Fruit fly (Drosophila melanogaster) whole organism, wandering third instar larva: ENCODE data around the gene CG14270.

Source experiments
- Abd-B ChIP-seq: fragments of >200 bp; optimal IDR thresholded peaks from 2 replicates; lab custom pipeline; 2017; ENCODE audit warnings: missing biosample characterization, missing genetic modification characterization
- CG32264 ChIP-seq: fragments of 200-800 bp; sonication (Bioruptor generic); optimal IDR thresholded peaks from 2 replicates; lab custom pipeline; 2016; ENCODE audit warnings: missing biosample characterization, missing genetic modification characterization
- CG9705 ChIP-seq: fragments of 200-800 bp; sonication (Bioruptor generic); optimal IDR thresholded peaks from 2 replicates; lab custom pipeline; 2018; ENCODE audit warnings: missing biosample characterization, mild to moderate bottlenecking, missing genetic modification characterization
- CrebA ChIP-seq: fragments of 200-800 bp; sonication (Bioruptor generic); optimal IDR thresholded peaks from 2 replicates; lab custom pipeline; 2016; ENCODE audit warnings: missing biosample characterization, mild to moderate bottlenecking, missing genetic modification characterization, borderline replicate concordance
- Dfd ChIP-seq: fragments of >200 bp; optimal IDR thresholded peaks from 2 replicates; lab custom pipeline; 2017; ENCODE audit warnings: missing biosample characterization, missing genetic modification characterization
- GATAd ChIP-seq: sonication (Bioruptor generic); optimal IDR thresholded peaks from 2 replicates; lab custom pipeline; 2016; ENCODE audit warnings: missing biosample characterization, missing genetic modification characterization
- HLH106 ChIP-seq: fragments of 200-800 bp; optimal IDR thresholded peaks from 3 replicates; lab custom pipeline; 2019; ENCODE audit warnings: missing biosample characterization, mild to moderate bottlenecking, missing genetic modification characterization, moderate library complexity
- Hnf4 ChIP-seq: fragments of 200-800 bp; sonication (Bioruptor generic); optimal IDR thresholded peaks from 2 replicates; lab custom pipeline; 2016; ENCODE audit warnings: missing biosample characterization, mild to moderate bottlenecking, missing genetic modification characterization
- Hr78 ChIP-seq: fragments of >200 bp; optimal IDR thresholded peaks from 2 replicates; lab custom pipeline; 2017; ENCODE audit warnings: missing biosample characterization, missing genetic modification characterization
- Hr83 ChIP-seq: fragments of 200-300 bp; sonication (Bioruptor generic); optimal IDR thresholded peaks from 2 replicates; lab custom pipeline; 2016; ENCODE audit warnings: missing biosample characterization, mild to moderate bottlenecking, missing genetic modification characterization, moderate library complexity; ENCODE audit not compliant: poor library complexity, severe bottlenecking
- Jra ChIP-seq: sonication (Bioruptor generic); optimal IDR thresholded peaks from 2 replicates; lab custom pipeline; 2016; ENCODE audit warnings: missing biosample characterization, missing genetic modification characterization
- Mio ChIP-seq: sonication (Bioruptor generic); optimal IDR thresholded peaks from 2 replicates; lab custom pipeline; 2016; ENCODE audit warnings: missing biosample characterization, missing genetic modification characterization
- Myc ChIP-seq: fragments of >200 bp; optimal IDR thresholded peaks from 2 replicates; lab custom pipeline; 2017
- N ChIP-seq: fragments of >200 bp; optimal IDR thresholded peaks from 2 replicates; lab custom pipeline; 2018; ENCODE audit warnings: missing biosample characterization, missing external identifiers, missing genetic modification characterization
- OdsH ChIP-seq: fragments of 200-800 bp; sonication (Bioruptor generic); optimal IDR thresholded peaks from 2 replicates; lab custom pipeline; 2016; ENCODE audit warnings: missing biosample characterization, mild to moderate bottlenecking, missing genetic modification characterization
- Rel ChIP-seq, 2 experiments: fragments of 200-800 bp; sonication (Bioruptor generic) in 1 of 2; optimal IDR thresholded peaks; 2 replicates in 1 of 2; 3 replicates in 1 of 2; lab custom pipeline; 2016 to 2019; ENCODE audit warnings: mild to moderate bottlenecking in 2 of 2, missing biosample characterization in 2 of 2, missing genetic modification characterization in 2 of 2, moderate library complexity in 1 of 2
- Sp1 ChIP-seq: fragments of 200-800 bp; sonication (Bioruptor generic); optimal IDR thresholded peaks from 3 replicates; lab custom pipeline; 2019; ENCODE audit warnings: missing biosample characterization, mild to moderate bottlenecking, missing genetic modification characterization, moderate library complexity
- Vsx2 ChIP-seq: fragments of 200-300, 225-300 bp; sonication (Bioruptor generic); optimal IDR thresholded peaks from 2 replicates; lab custom pipeline; 2018; ENCODE audit warnings: missing biosample characterization, missing genetic modification characterization; ENCODE audit not compliant: partially characterized antibody
- br ChIP-seq: fragments of 200-800 bp; sonication (Bioruptor generic); optimal IDR thresholded peaks from 2 replicates; lab custom pipeline; 2016; ENCODE audit warnings: missing biosample characterization, missing genetic modification characterization
- brk ChIP-seq: fragments of 200-800 bp; sonication (Bioruptor generic); optimal IDR thresholded peaks from 2 replicates; lab custom pipeline; 2016; ENCODE audit warnings: missing biosample characterization, mild to moderate bottlenecking, missing genetic modification characterization
- dl ChIP-seq, 2 experiments: fragments of 175-275, 200-275 bp in 1 of 2; fragments of 200-275 bp in 1 of 2; sonication (Bioruptor generic); optimal IDR thresholded peaks; lab custom pipeline; 2018; ENCODE audit warnings: mild to moderate bottlenecking in 2 of 2, missing biosample characterization in 2 of 2, missing genetic modification characterization in 2 of 2, moderate library complexity in 2 of 2; ENCODE audit not compliant: partially characterized antibody in 2 of 2, insufficient read depth in 1 of 2
- dmrt93B ChIP-seq: fragments of 200-800 bp; sonication (Bioruptor generic); optimal IDR thresholded peaks from 2 replicates; lab custom pipeline; 2018; ENCODE audit warnings: missing biosample characterization, mild to moderate bottlenecking, missing genetic modification characterization
- dsf ChIP-seq: sonication (Bioruptor generic); optimal IDR thresholded peaks from 2 replicates; lab custom pipeline; 2016; ENCODE audit warnings: missing biosample characterization, missing genetic modification characterization, borderline replicate concordance
- ey ChIP-seq: fragments of 200-800 bp; sonication (Bioruptor generic); optimal IDR thresholded peaks from 2 replicates; lab custom pipeline; 2016; ENCODE audit warnings: missing biosample characterization, missing genetic modification characterization
- foxo ChIP-seq, 2 experiments: fragments of 200-800 bp; sonication (Bioruptor generic); optimal IDR thresholded peaks; 2 replicates in 1 of 2; 3 replicates in 1 of 2; lab custom pipeline; 2016 to 2017; ENCODE audit warnings: missing biosample characterization in 2 of 2, missing genetic modification characterization in 2 of 2
- fru ChIP-seq: fragments of 200-800 bp; sonication (Bioruptor generic); optimal IDR thresholded peaks from 3 replicates; lab custom pipeline; 2016; ENCODE audit warnings: missing biosample characterization, mild to moderate bottlenecking, missing genetic modification characterization
- h ChIP-seq: fragments of 200-800 bp; sonication (Bioruptor generic); optimal IDR thresholded peaks from 3 replicates; lab custom pipeline; 2016; ENCODE audit warnings: missing biosample characterization, mild to moderate bottlenecking, missing genetic modification characterization
- jim ChIP-seq: fragments of 175-275, 200-325 bp; sonication (Bioruptor generic); optimal IDR thresholded peaks from 2 replicates; lab custom pipeline; 2016; ENCODE audit warnings: missing biosample characterization, mild to moderate bottlenecking, missing genetic modification characterization
- lola ChIP-seq: fragments of >200 bp; optimal IDR thresholded peaks from 2 replicates; lab custom pipeline; 2017; ENCODE audit warnings: missing biosample characterization, missing genetic modification characterization
- pan ChIP-seq: fragments of >200 bp; optimal IDR thresholded peaks from 2 replicates; lab custom pipeline; 2017
- psq ChIP-seq: fragments of 200-800 bp; sonication (Bioruptor generic); optimal IDR thresholded peaks from 3 replicates; lab custom pipeline; 2017; ENCODE audit warnings: missing biosample characterization, mild to moderate bottlenecking, missing genetic modification characterization, moderate library complexity
- rgr ChIP-seq: fragments of 200-800 bp; sonication (Bioruptor generic); optimal IDR thresholded peaks from 3 replicates; lab custom pipeline; 2016; ENCODE audit warnings: missing biosample characterization, mild to moderate bottlenecking, missing genetic modification characterization
- sage ChIP-seq: fragments of 200-800 bp; sonication (Bioruptor generic); optimal IDR thresholded peaks from 2 replicates; lab custom pipeline; 2016; ENCODE audit warnings: missing biosample characterization, mild to moderate bottlenecking, missing genetic modification characterization
- sv ChIP-seq: fragments of 200-800 bp; sonication (Bioruptor generic); optimal IDR thresholded peaks from 3 replicates; lab custom pipeline; 2016; ENCODE audit warnings: missing biosample characterization, missing genetic modification characterization
- tai ChIP-seq: sonication (Bioruptor generic); optimal IDR thresholded peaks from 2 replicates; lab custom pipeline; 2016; ENCODE audit warnings: missing biosample characterization, missing genetic modification characterization
- woc ChIP-seq: sonication (Bioruptor generic); optimal IDR thresholded peaks from 2 replicates; lab custom pipeline; 2016; ENCODE audit warnings: missing biosample characterization, mild to moderate bottlenecking, missing genetic modification characterization

The CG14270 gene

DNA sequence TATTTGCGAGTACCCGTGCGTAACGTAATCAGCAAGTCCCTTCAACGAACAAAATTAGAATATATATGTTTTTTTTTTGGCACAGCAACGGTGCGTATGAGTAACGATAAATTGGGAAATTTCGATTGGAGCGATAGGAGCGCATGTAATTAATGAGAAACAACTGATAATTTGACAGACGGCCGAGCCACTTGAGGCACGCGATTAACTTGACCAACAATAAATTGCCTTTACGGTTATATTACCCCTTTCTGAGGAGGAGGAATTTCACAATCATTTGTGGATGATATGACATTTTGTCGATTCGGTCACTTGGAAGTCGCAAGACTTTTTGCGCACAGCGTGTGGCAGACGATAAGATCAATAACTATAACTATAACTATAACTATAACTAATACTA, 41.3 kb downstream of the CG14270 start:
- TF ChIP-seq foxo (GFP tag; optimal IDR thresholded peaks at IDR 0.05; lab: Kevin White, UChicago) = no peak
- TF ChIP-seq OdsH (GFP tag; lab: Kevin White, UChicago) = no peak
- no peak for TF ChIP-seq Hnf4 (GFP tag; lab: Kevin White, UChicago)
- no peak for TF ChIP-seq sage
- TF ChIP-seq HLH106 (tag; lab: Kevin White, UChicago) = no peak
- no peak for TF ChIP-seq fru (GFP tag; lab: Kevin White, UChicago)
- TF ChIP-seq Abd-B (GFP tag; lab: Kevin White, UChicago) = no peak
- TF ChIP-seq brk (GFP tag; lab: Kevin White, UChicago) = no peak
- TF ChIP-seq Hr78 (GFP tag; lab: Kevin White, UChicago) = no peak
- no peak for TF ChIP-seq psq (GFP tag; lab: Kevin White, UChicago)
- TF ChIP-seq Vsx2 (GFP tag; lab: Kevin White, UChicago) = no peak
- TF ChIP-seq Jra (GFP tag; lab: Kevin White, UChicago) = no peak

DNA sequence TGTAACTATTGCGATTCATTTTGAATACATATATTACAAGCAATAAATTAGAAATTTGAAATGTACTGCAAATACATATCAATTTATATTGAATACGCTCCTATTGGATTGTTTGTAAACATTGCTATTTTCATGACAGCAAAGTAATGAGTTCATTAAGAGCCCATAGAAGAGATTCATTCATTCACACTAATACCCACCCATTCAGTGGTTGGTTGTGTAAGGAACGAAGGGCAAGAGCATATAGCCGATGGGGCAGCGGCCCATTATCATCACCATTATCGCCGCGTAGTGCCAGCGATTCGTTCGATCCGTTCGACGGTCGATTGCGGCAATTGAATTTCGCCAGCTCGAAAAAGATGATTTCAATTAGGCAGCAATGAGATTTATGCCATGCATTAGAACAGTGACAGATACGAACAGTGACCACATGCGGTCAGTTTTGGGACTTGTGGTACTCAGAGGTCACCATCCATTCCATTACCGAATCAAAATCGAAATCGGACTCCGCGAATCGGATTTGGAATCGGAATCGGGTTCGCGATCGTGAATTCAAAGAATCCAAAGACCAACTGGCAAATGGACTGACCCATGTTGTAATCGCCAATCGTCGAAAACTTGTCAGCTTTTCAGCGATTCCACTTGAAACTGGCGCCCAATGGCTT, 42.5 kb downstream of the CG14270 start:
- TF ChIP-seq CG32264 (GFP tag; lab: Kevin White, UChicago) (no peak), fru (GFP tag; lab: Kevin White, UChicago) (no peak), CG9705 (GFP tag; lab: Kevin White, UChicago) (no peak), OdsH (GFP tag; lab: Kevin White, UChicago) (no peak), Mio (GFP tag; lab: Kevin White, UChicago) (no peak), Sp1 (GFP tag; lab: Kevin White, UChicago) (no peak), Dfd (no peak), GATAd (GFP tag; lab: Kevin White, UChicago) (no peak), lola (GFP tag; lab: Kevin White, UChicago) (no peak), br (GFP tag; lab: Kevin White, UChicago) (no peak), jim (GFP tag; lab: Kevin White, UChicago) (no peak), sv (no peak), h (no peak)

DNA sequence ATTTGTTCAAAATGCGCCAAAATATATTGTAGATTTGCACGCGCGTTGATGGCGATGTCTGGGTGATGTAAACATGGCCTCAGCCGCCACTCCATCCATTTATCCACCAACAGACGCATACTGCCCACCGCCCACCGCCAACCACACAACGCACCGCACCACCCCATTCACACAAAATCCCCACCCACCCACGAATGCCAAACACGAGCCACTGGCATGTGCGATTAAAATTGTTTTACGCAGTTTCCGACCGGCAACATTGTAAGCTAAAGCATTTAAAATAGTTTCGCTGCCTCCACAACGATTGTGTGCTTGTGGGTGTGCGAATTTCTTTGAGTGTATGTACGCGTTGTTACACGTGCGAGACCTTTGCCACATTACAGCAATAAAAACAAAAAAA, 44.7 kb downstream of the CG14270 start:
- TF ChIP-seq dl (GFP tag; optimal IDR thresholded peaks at IDR 0.05; lab: Kevin White, UChicago; ENCODE audit: insufficient read depth in 1 of 2, partially characterized antibody in 2 of 2) (no peak), Rel (GFP tag; optimal IDR thresholded peaks at IDR 0.05; lab: Kevin White, UChicago) (no peak), Rel (tag; optimal IDR thresholded peaks at IDR 0.05; lab: Kevin White, UChicago) (no peak), brk (GFP tag; lab: Kevin White, UChicago) (no peak), h (no peak), Vsx2 (GFP tag; lab: Kevin White, UChicago) (no peak), ey (GFP tag; lab: Kevin White, UChicago) (no peak), Myc (no peak), jim (GFP tag; lab: Kevin White, UChicago) (no peak), Sp1 (GFP tag; lab: Kevin White, UChicago) (no peak), HLH106 (tag; lab: Kevin White, UChicago) (no peak), N (GFP tag; lab: Kevin White, UChicago) (no peak), lola (GFP tag; lab: Kevin White, UChicago) (no peak), CG9705 (GFP tag; lab: Kevin White, UChicago) (no peak), rgr (GFP tag; lab: Kevin White, UChicago) (no peak), fru (GFP tag; lab: Kevin White, UChicago) (no peak), dsf (GFP tag; lab: Kevin White, UChicago) (no peak), Jra (GFP tag; lab: Kevin White, UChicago) (no peak), pan (lab: Kevin White, UChicago) (no peak), tai (GFP tag; lab: Kevin White, UChicago) (no peak), Hr83 (no peak)

DNA sequence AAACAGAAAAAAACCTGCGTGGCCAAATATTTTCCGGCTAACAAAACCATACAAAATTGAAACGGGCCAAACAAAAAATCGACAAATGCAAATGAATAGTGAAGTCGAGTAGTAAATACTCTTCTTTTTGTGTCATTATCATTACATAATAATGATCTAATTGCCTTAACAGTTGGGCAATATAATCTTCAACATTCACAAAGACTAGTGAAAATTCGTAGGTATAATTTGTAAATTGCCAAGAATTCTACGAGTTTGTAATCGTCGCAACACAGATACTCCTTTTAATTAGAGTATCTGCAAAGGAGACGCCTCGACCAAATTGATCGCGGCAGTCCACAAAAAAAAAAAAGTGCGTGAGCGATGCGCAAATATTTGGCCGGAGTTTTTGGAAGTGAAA, 47.7 kb downstream of the CG14270 start:
- TF ChIP-seq OdsH (GFP tag; lab: Kevin White, UChicago) (peak; percentile 7), rgr (GFP tag; lab: Kevin White, UChicago) (peak; percentile 47), CrebA (GFP tag; lab: Kevin White, UChicago) (peak; percentile 38), pan (lab: Kevin White, UChicago) (no peak), foxo (GFP tag; optimal IDR thresholded peaks at IDR 0.05; lab: Kevin White, UChicago) (peak in 1 of 2 experiments; percentile 59), ey (GFP tag; lab: Kevin White, UChicago) (peak; percentile 46), CG32264 (GFP tag; lab: Kevin White, UChicago) (peak; percentile 5), fru (GFP tag; lab: Kevin White, UChicago) (peak; percentile 55), dmrt93B (GFP tag; lab: Kevin White, UChicago) (peak; percentile 46), N (GFP tag; lab: Kevin White, UChicago) (no peak), h (peak; percentile 76), HLH106 (tag; lab: Kevin White, UChicago) (peak; percentile 74), Mio (GFP tag; lab: Kevin White, UChicago) (no peak), Jra (GFP tag; lab: Kevin White, UChicago) (no peak), sv (no peak), tai (GFP tag; lab: Kevin White, UChicago) (no peak), Sp1 (GFP tag; lab: Kevin White, UChicago) (peak; percentile 39), br (GFP tag; lab: Kevin White, UChicago) (peak; percentile 20), woc (peak; percentile 76), sage (peak; percentile 68), Myc (no peak), Hnf4 (GFP tag; lab: Kevin White, UChicago) (peak; percentile 38), dl (GFP tag; optimal IDR thresholded peaks at IDR 0.05; lab: Kevin White, UChicago; ENCODE audit: insufficient read depth in 1 of 2, partially characterized antibody in 2 of 2) (no peak), Rel (GFP tag; optimal IDR thresholded peaks at IDR 0.05; lab: Kevin White, UChicago) (no peak), Rel (tag; optimal IDR thresholded peaks at IDR 0.05; lab: Kevin White, UChicago) (peak; percentile 4)
- TF ChIP-seq, all 38 proteins: peak for 16
